Worm (Caenorhabditis elegans) whole organism, late embryonic: ENCODE data around the gene ifa-1.
A peak's percentile ranks its signal among the peaks of the same experiment; 100 is the strongest.

Experiments used
- C08G9.2 ChIP-seq: sonication (generic microtip); optimal IDR thresholded peaks from 2 replicates; lab custom pipeline; 2016; ENCODE audit warnings: mild to moderate bottlenecking, missing genetic modification characterization, moderate library complexity, missing compliant biosample characterization
- C38D4.7 ChIP-seq: fragments of 200-800 bp; sonication (Bioruptor generic); optimal IDR thresholded peaks from 2 replicates; lab custom pipeline; 2018; ENCODE audit warnings: mild to moderate bottlenecking, missing genetic modification characterization, moderate library complexity, missing compliant biosample characterization
- F13H6.1 ChIP-seq: sonication (generic microtip); optimal IDR thresholded peaks from 2 replicates; lab custom pipeline; 2016; ENCODE audit warnings: missing genetic modification characterization, missing compliant biosample characterization
- T23F11.4 ChIP-seq: fragments of 200-800 bp; sonication (Bioruptor generic); optimal IDR thresholded peaks from 2 replicates; lab custom pipeline; 2018; ENCODE audit warnings: mild to moderate bottlenecking, missing genetic modification characterization, missing compliant biosample characterization
- Y22D7AL.16 ChIP-seq: sonication (generic microtip); optimal IDR thresholded peaks from 2 replicates; lab custom pipeline; 2016; ENCODE audit warnings: missing genetic modification characterization, missing compliant biosample characterization
- ahr-1 ChIP-seq: sonication (generic microtip); optimal IDR thresholded peaks from 2 replicates; lab custom pipeline; 2016; ENCODE audit warnings: missing genetic modification characterization, missing compliant biosample characterization
- ceh-14 ChIP-seq: sonication (generic microtip); optimal IDR thresholded peaks from 2 replicates; lab custom pipeline; 2016; ENCODE audit warnings: missing genotype, missing genetic modification characterization, missing compliant biosample characterization
- ceh-18 ChIP-seq: sonication (generic microtip); optimal IDR thresholded peaks from 2 replicates; lab custom pipeline; 2016; ENCODE audit warnings: missing genetic modification characterization, missing compliant biosample characterization
- ceh-19 ChIP-seq: fragments of 200-800 bp; sonication (Bioruptor generic); optimal IDR thresholded peaks from 2 replicates; lab custom pipeline; 2018; ENCODE audit warnings: mild to moderate bottlenecking, missing genetic modification characterization, missing compliant biosample characterization
- ceh-22 ChIP-seq: sonication (generic microtip); optimal IDR thresholded peaks from 2 replicates; lab custom pipeline; 2017; ENCODE audit warnings: missing biosample characterization, missing genetic modification characterization
- ceh-31 ChIP-seq: sonication (generic microtip); optimal IDR thresholded peaks from 2 replicates; lab custom pipeline; 2016; ENCODE audit warnings: missing genetic modification characterization, missing compliant biosample characterization
- ceh-9 ChIP-seq: sonication (generic microtip); optimal IDR thresholded peaks from 2 replicates; lab custom pipeline; 2016; ENCODE audit warnings: mild to moderate bottlenecking, missing genetic modification characterization, inconsistent platforms, missing compliant biosample characterization
- che-1 ChIP-seq: sonication (generic microtip); optimal IDR thresholded peaks from 2 replicates; lab custom pipeline; 2016; ENCODE audit warnings: mild to moderate bottlenecking, missing genetic modification characterization, missing compliant biosample characterization
- dmd-4 ChIP-seq: sonication (generic microtip); optimal IDR thresholded peaks from 2 replicates; lab custom pipeline; 2016; ENCODE audit warnings: borderline replicate concordance, missing genetic modification characterization, missing compliant biosample characterization
- dve-1 ChIP-seq: sonication (generic microtip); optimal IDR thresholded peaks from 2 replicates; lab custom pipeline; 2017; ENCODE audit warnings: antibody characterized with exemption, mild to moderate bottlenecking, missing genetic modification characterization, missing compliant biosample characterization
- elt-4 ChIP-seq: sonication (generic microtip); optimal IDR thresholded peaks from 2 replicates; lab custom pipeline; 2016; ENCODE audit warnings: missing genetic modification characterization, missing compliant biosample characterization
- ets-4 ChIP-seq: sonication (generic microtip); optimal IDR thresholded peaks from 2 replicates; lab custom pipeline; 2016; ENCODE audit warnings: missing genetic modification characterization, missing compliant biosample characterization
- eyg-1 ChIP-seq: sonication (generic microtip); optimal IDR thresholded peaks from 2 replicates; lab custom pipeline; 2016; ENCODE audit warnings: missing genotype, missing genetic modification characterization, missing compliant biosample characterization
- fkh-6 ChIP-seq: sonication (generic microtip); optimal IDR thresholded peaks from 2 replicates; lab custom pipeline; 2016; ENCODE audit warnings: missing genetic modification characterization, missing compliant biosample characterization
- gmeb-2 ChIP-seq: sonication (generic microtip); optimal IDR thresholded peaks from 2 replicates; lab custom pipeline; 2016; ENCODE audit warnings: missing genetic modification characterization, inconsistent platforms, missing compliant biosample characterization
- hlh-13 ChIP-seq: fragments of 200-800 bp; sonication (Bioruptor generic); optimal IDR thresholded peaks from 2 replicates; lab custom pipeline; 2018; ENCODE audit warnings: mild to moderate bottlenecking, missing genetic modification characterization, missing compliant biosample characterization
- hlh-15 ChIP-seq: sonication (generic microtip); optimal IDR thresholded peaks from 2 replicates; lab custom pipeline; 2016; ENCODE audit warnings: missing genetic modification characterization, missing compliant biosample characterization
- hlh-6 ChIP-seq: sonication (generic microtip); optimal IDR thresholded peaks from 2 replicates; lab custom pipeline; 2016; ENCODE audit warnings: missing genotype, missing genetic modification characterization, missing compliant biosample characterization
- hlh-8 ChIP-seq: sonication (generic microtip); optimal IDR thresholded peaks from 2 replicates; lab custom pipeline; 2016; ENCODE audit warnings: missing genotype, missing genetic modification characterization, missing compliant biosample characterization
- madf-2 ChIP-seq: sonication (generic microtip); optimal IDR thresholded peaks from 2 replicates; lab custom pipeline; 2017; ENCODE audit warnings: missing genetic modification characterization, missing compliant biosample characterization
- mec-3 ChIP-seq: sonication (generic microtip); optimal IDR thresholded peaks from 2 replicates; lab custom pipeline; 2016; ENCODE audit warnings: borderline replicate concordance, missing genetic modification characterization, missing compliant biosample characterization
- nfya-1 ChIP-seq: sonication (generic microtip); optimal IDR thresholded peaks from 2 replicates; lab custom pipeline; 2017; ENCODE audit warnings: missing genetic modification characterization, mild to moderate bottlenecking, missing compliant biosample characterization, antibody characterized with exemption, moderate library complexity
- nhr-232 ChIP-seq: sonication (generic microtip); optimal IDR thresholded peaks from 2 replicates; lab custom pipeline; 2016; ENCODE audit warnings: missing genetic modification characterization, missing compliant biosample characterization
- npax-4 ChIP-seq: sonication (generic microtip); optimal IDR thresholded peaks from 2 replicates; lab custom pipeline; 2016; ENCODE audit warnings: missing genetic modification characterization, missing compliant biosample characterization
- odd-2 ChIP-seq: sonication (generic microtip); optimal IDR thresholded peaks from 2 replicates; lab custom pipeline; 2017; ENCODE audit warnings: antibody characterized with exemption, mild to moderate bottlenecking, missing genetic modification characterization, missing compliant biosample characterization
- pag-3 ChIP-seq: sonication (generic microtip); optimal IDR thresholded peaks from 2 replicates; lab custom pipeline; 2016; ENCODE audit warnings: missing compliant biosample characterization, missing genetic modification characterization, borderline replicate concordance
- pat-9 ChIP-seq: fragments of 200-800 bp; sonication (Bioruptor generic); optimal IDR thresholded peaks from 2 replicates; lab custom pipeline; 2018; ENCODE audit warnings: mild to moderate bottlenecking, missing genetic modification characterization, moderate library complexity, missing compliant biosample characterization
- pha-2 ChIP-seq: sonication (generic microtip); optimal IDR thresholded peaks from 2 replicates; lab custom pipeline; 2017; ENCODE audit warnings: mild to moderate bottlenecking, missing genetic modification characterization, missing compliant biosample characterization
- pha-4 ChIP-seq: fragments of 150-350 bp; optimal IDR thresholded peaks from 2 replicates; lab custom pipeline; 2018; ENCODE audit warnings: missing biosample characterization, missing genetic modification reagents, missing genetic modification characterization
- pros-1 ChIP-seq: fragments of 150-350 bp; optimal IDR thresholded peaks from 2 replicates; lab custom pipeline; 2014; ENCODE audit warnings: missing biosample characterization, missing genetic modification reagents, missing genetic modification characterization
- ref-2 ChIP-seq: sonication (generic microtip); optimal IDR thresholded peaks from 2 replicates; lab custom pipeline; 2016; ENCODE audit warnings: missing genetic modification characterization, missing compliant biosample characterization
- sox-2 ChIP-seq: fragments of 200-800 bp; sonication (Bioruptor generic); IDR thresholded peaks from 2 replicates; pipeline ENCODE4 v1.3.6; 2022; ENCODE audit warnings: missing genetic modification reagents, missing genetic modification characterization, missing compliant biosample characterization
- sox-4 ChIP-seq: sonication (generic microtip); optimal IDR thresholded peaks from 2 replicates; lab custom pipeline; 2017; ENCODE audit warnings: mild to moderate bottlenecking, missing genetic modification characterization, inconsistent platforms, missing compliant biosample characterization
- syd-9 ChIP-seq: sonication (generic microtip); optimal IDR thresholded peaks from 2 replicates; lab custom pipeline; 2016; ENCODE audit warnings: mild to moderate bottlenecking, missing genetic modification characterization, moderate library complexity, missing compliant biosample characterization
- tbx-2 ChIP-seq: sonication (generic microtip); optimal IDR thresholded peaks from 2 replicates; lab custom pipeline; 2016; ENCODE audit warnings: missing genetic modification characterization, missing compliant biosample characterization
- unc-55 ChIP-seq: sonication (generic microtip); optimal IDR thresholded peaks from 2 replicates; lab custom pipeline; 2017; ENCODE audit warnings: missing biosample characterization, missing genetic modification reagents, missing genetic modification characterization
- ztf-16 ChIP-seq: sonication (generic microtip); optimal IDR thresholded peaks from 2 replicates; lab custom pipeline; 2017; ENCODE audit warnings: missing genetic modification characterization, missing compliant biosample characterization

ifa-1 gene

ce11 chrX:11248083-11248482, 22.9 kb upstream of the ifa-1 start (continued):
- TF ChIP-seq madf-2 (tag; lab: Kevin White, UChicago), result no peak
- TF ChIP-seq ceh-14, result no peak
- TF ChIP-seq pha-2 (tag; lab: Kevin White, UChicago), result no peak
- no peak for TF ChIP-seq pag-3 (tag; lab: Kevin White, UChicago)
- peak; percentile 75 for TF ChIP-seq hlh-6 (tag; lab: Kevin White, UChicago)
- peak; percentile 47 for TF ChIP-seq tbx-2 (tag; lab: Kevin White, UChicago)
- TF ChIP-seq hlh-15, result no peak
- TF ChIP-seq dmd-4 (tag; lab: Kevin White, UChicago), result no peak
- TF ChIP-seq F13H6.1 (tag; lab: Kevin White, UChicago), result no peak
- TF ChIP-seq sox-4 (tag; lab: Kevin White, UChicago), result no peak
- no peak for TF ChIP-seq unc-55 (GFP tag; lab: Kevin White, UChicago)
- TF ChIP-seq pros-1 (tag; lab: Kevin White, UChicago), result no peak
- TF ChIP-seq ceh-22, result no peak
- peak; percentile 40 for TF ChIP-seq ceh-31 (tag; lab: Kevin White, UChicago)
- TF ChIP-seq npax-4, result no peak
- peak; percentile 17 for TF ChIP-seq ceh-18 (tag; lab: Kevin White, UChicago)
- no peak for TF ChIP-seq gmeb-2 (tag; lab: Kevin White, UChicago)
- no peak for TF ChIP-seq T23F11.4 (GFP tag; lab: Kevin White, UChicago)
- TF ChIP-seq ets-4 (tag; lab: Kevin White, UChicago), result no peak
- TF ChIP-seq hlh-8, result no peak
- TF ChIP-seq pha-4, result no peak
- TF ChIP-seq nhr-232 (tag; lab: Kevin White, UChicago), result no peak
- no peak for TF ChIP-seq ceh-9 (tag; lab: Kevin White, UChicago)
- no peak for TF ChIP-seq eyg-1 (tag; lab: Kevin White, UChicago)
- peak; percentile 27 for TF ChIP-seq dve-1
- TF ChIP-seq ahr-1 (tag; lab: Kevin White, UChicago), result no peak
- TF ChIP-seq ref-2, result peak; percentile 19
- no peak for TF ChIP-seq mec-3 (tag; lab: Kevin White, UChicago)
- peak; percentile 40 for TF ChIP-seq nfya-1 (tag; lab: Kevin White, UChicago)
- no peak for TF ChIP-seq sox-2 (GFP tag; lab: Robert Waterston, UW)
- no peak for TF ChIP-seq Y22D7AL.16
- TF ChIP-seq che-1 (tag; lab: Kevin White, UChicago), result no peak
- TF ChIP-seq ceh-19 (GFP tag; lab: Kevin White, UChicago), result no peak
- TF ChIP-seq odd-2, result no peak
- peak; percentile 28 for TF ChIP-seq fkh-6 (tag; lab: Kevin White, UChicago)
- TF ChIP-seq, all 69 proteins: peak for 15

DNA sequence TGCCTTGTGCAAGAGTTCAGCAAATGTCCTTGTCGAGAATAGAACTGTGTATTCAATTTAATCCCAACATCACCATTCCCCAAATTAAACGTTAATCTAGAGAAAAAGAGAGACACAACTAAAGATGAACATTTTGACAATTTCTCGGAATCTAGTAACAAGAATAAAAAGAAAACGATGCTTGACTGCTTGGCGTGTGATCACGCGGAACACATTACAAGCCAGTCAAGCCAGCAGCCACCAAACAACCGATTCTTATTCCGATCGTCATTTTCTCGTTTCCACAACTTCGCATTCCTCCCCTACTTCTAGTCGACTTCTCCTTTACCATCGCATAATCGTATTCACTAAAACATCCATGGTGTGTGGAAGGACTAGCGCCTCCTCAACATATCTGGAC, 21.6 kb upstream of the ifa-1 start:
- TF ChIP-seq C08G9.2 (no peak), pros-1 (tag; lab: Kevin White, UChicago) (no peak), dve-1 (no peak), C38D4.7 (GFP tag; lab: Kevin White, UChicago) (no peak), hlh-8 (no peak), elt-4 (tag; lab: Kevin White, UChicago) (no peak), syd-9 (tag; lab: Kevin White, UChicago) (no peak), hlh-6 (tag; lab: Kevin White, UChicago) (no peak), pat-9 (tag; lab: Kevin White, UChicago) (no peak), hlh-13 (GFP tag; lab: Kevin White, UChicago) (no peak), ztf-16 (no peak), ceh-31 (tag; lab: Kevin White, UChicago) (no peak)
